Worm (Caenorhabditis elegans) whole organism, young adult: ENCODE measurements around the gene nspg-1.
A peak's percentile ranks its signal among the peaks of the same experiment; 100 is the strongest.

Source experiments
- B0035.1 ChIP-seq: sonication (generic microtip); optimal IDR thresholded peaks from 2 replicates; lab custom pipeline; 2016; ENCODE audit warnings: missing genetic modification characterization, mild to moderate bottlenecking, missing compliant biosample characterization, missing genotype, missing genetic modification reagents
- B0336.3 ChIP-seq: fragments of 200-800 bp; sonication (Bioruptor generic); IDR thresholded peaks from 2 replicates; pipeline ENCODE4 v1.3.6; 2022; ENCODE audit warnings: missing genetic modification characterization, missing compliant biosample characterization
- F39B2.1 ChIP-seq: fragments of 200-800 bp; sonication (Bioruptor generic); IDR thresholded peaks from 2 replicates; pipeline ENCODE4 v1.3.6; 2022; ENCODE audit warnings: missing genetic modification reagents, missing genetic modification characterization, missing compliant biosample characterization
- F52B5.7 ChIP-seq: sonication (generic microtip); optimal IDR thresholded peaks from 2 replicates; lab custom pipeline; 2016; ENCODE audit warnings: mild to moderate bottlenecking, missing genetic modification characterization, missing compliant biosample characterization
- K11D2.4 ChIP-seq: fragments of 200-800 bp; sonication (Bioruptor generic); IDR thresholded peaks from 2 replicates; pipeline ENCODE4 v1.3.6; 2022; ENCODE audit warnings: missing genetic modification reagents, missing genetic modification characterization, missing compliant biosample characterization
- K12H6.12 ChIP-seq: fragments of 200-800 bp; sonication (Bioruptor generic); optimal IDR thresholded peaks from 2 replicates; lab custom pipeline; 2018; ENCODE audit warnings: mild to moderate bottlenecking, missing genetic modification characterization, missing compliant biosample characterization
- Y53F4B.3 ChIP-seq: fragments of 200-800 bp; sonication (Bioruptor generic); IDR thresholded peaks from 2 replicates; pipeline ENCODE4 v1.3.6; 2022; ENCODE audit warnings: missing genetic modification reagents, missing genetic modification characterization, missing compliant biosample characterization
- Y67H2A.10 ChIP-seq: fragments of 200-800 bp; sonication (Bioruptor generic); conservative IDR thresholded peaks from 2 replicates; pipeline ENCODE4 v1.3.6; 2022; ENCODE audit warnings: missing genetic modification reagents, missing genetic modification characterization, missing compliant biosample characterization
- Y95B8A.8 ChIP-seq: fragments of 200-800 bp; sonication (Bioruptor generic); IDR thresholded peaks from 2 replicates; pipeline ENCODE4 v1.3.6; 2022; ENCODE audit warnings: missing genetic modification reagents, missing genetic modification characterization, missing compliant biosample characterization
- ZK185.1 ChIP-seq: sonication (generic microtip); optimal IDR thresholded peaks from 2 replicates; lab custom pipeline; 2016; ENCODE audit warnings: mild to moderate bottlenecking, missing genetic modification characterization, missing compliant biosample characterization; ENCODE audit not compliant: poor library complexity, severe bottlenecking
- ama-1 ChIP-seq, 3 experiments: fragments of 150-350 bp in 1 of 3; sonication (generic microtip) in 2 of 3; optimal IDR thresholded peaks; 2 replicates each; lab custom pipeline; 2014 to 2018; ENCODE audit warnings: missing biosample characterization in 2 of 3, missing genetic modification characterization in 2 of 3, missing genetic modification reagents in 2 of 3
- atf-7 ChIP-seq: sonication (generic microtip); optimal IDR thresholded peaks from 2 replicates; lab custom pipeline; 2017; ENCODE audit warnings: mild to moderate bottlenecking, missing genetic modification characterization, missing compliant biosample characterization
- attf-3 ChIP-seq: fragments of 200-800 bp; sonication (Bioruptor generic); conservative IDR thresholded peaks from 2 replicates; pipeline ENCODE4 v1.3.6; 2022; ENCODE audit warnings: missing genetic modification reagents, missing genetic modification characterization, missing compliant biosample characterization
- attf-5 ChIP-seq: fragments of 200-800 bp; sonication (Bioruptor generic); optimal IDR thresholded peaks from 2 replicates; lab custom pipeline; 2018; ENCODE audit warnings: mild to moderate bottlenecking, missing genetic modification characterization, missing compliant biosample characterization
- cebp-1 ChIP-seq, 2 experiments: fragments of 200-800 bp in 1 of 2; sonication (Bioruptor generic) in 1 of 2; sonication (generic microtip) in 1 of 2; IDR thresholded peaks in 1 of 2; optimal IDR thresholded peaks in 1 of 2; 2 replicates each; pipeline versions ENCODE4 v1.3.6 to Lab custom; 2017 to 2022; ENCODE audit warnings: missing compliant biosample characterization in 2 of 2, missing genetic modification characterization in 2 of 2, mild to moderate bottlenecking in 1 of 2, missing genetic modification reagents in 1 of 2, moderate library complexity in 1 of 2
- cebp-2 ChIP-seq: fragments of 200-800 bp; sonication (Bioruptor generic); IDR thresholded peaks from 2 replicates; pipeline ENCODE4 v1.3.6; 2022; ENCODE audit warnings: missing genetic modification characterization, missing compliant biosample characterization
- ceh-27 ChIP-seq: fragments of 200-800 bp; sonication (Bioruptor generic); optimal IDR thresholded peaks from 2 replicates; lab custom pipeline; 2018; ENCODE audit warnings: mild to moderate bottlenecking, missing genetic modification characterization, moderate library complexity, missing compliant biosample characterization
- ceh-40 ChIP-seq: fragments of 200-800 bp; sonication (Bioruptor generic); IDR thresholded peaks from 2 replicates; pipeline ENCODE4 v1.3.6; 2022; ENCODE audit warnings: missing genetic modification characterization, missing compliant biosample characterization
- chd-7 ChIP-seq: sonication (generic microtip); optimal IDR thresholded peaks from 2 replicates; lab custom pipeline; 2016; ENCODE audit warnings: mild to moderate bottlenecking, missing genetic modification characterization, moderate library complexity, missing compliant biosample characterization
- dpl-1 ChIP-seq: fragments of 150-350 bp; optimal IDR thresholded peaks from 2 replicates; lab custom pipeline; 2014; ENCODE audit warnings: missing biosample characterization, missing genetic modification reagents, missing genetic modification characterization
- egl-44 ChIP-seq: fragments of 200-800 bp; sonication (Bioruptor generic); IDR thresholded peaks from 2 replicates; pipeline ENCODE4 v1.3.6; 2022; ENCODE audit warnings: missing genetic modification reagents, missing genetic modification characterization, missing compliant biosample characterization
- egrh-3 ChIP-seq: fragments of 200-800 bp; sonication (Bioruptor generic); IDR thresholded peaks from 2 replicates; pipeline ENCODE4 v1.3.6; 2022; ENCODE audit warnings: missing genetic modification reagents, missing genetic modification characterization, missing compliant biosample characterization
- hmg-1.2 ChIP-seq: fragments of 200-800 bp; sonication (Bioruptor generic); IDR thresholded peaks from 2 replicates; pipeline ENCODE4 v1.3.6; 2022; ENCODE audit warnings: missing genetic modification reagents, missing genetic modification characterization, missing compliant biosample characterization
- let-526 ChIP-seq: fragments of 200-800 bp; sonication (Bioruptor generic); IDR thresholded peaks from 2 replicates; pipeline ENCODE4 v1.3.6; 2022; ENCODE audit warnings: missing genetic modification reagents, missing genetic modification characterization, missing compliant biosample characterization
- let-607 ChIP-seq, 2 experiments: fragments of 200-800 bp in 1 of 2; sonication (Bioruptor generic) in 1 of 2; sonication (generic microtip) in 1 of 2; optimal IDR thresholded peaks; 2 replicates each; lab custom pipeline; 2016 to 2018; ENCODE audit warnings: mild to moderate bottlenecking in 2 of 2, missing compliant biosample characterization in 2 of 2, missing genetic modification characterization in 2 of 2, moderate library complexity in 2 of 2, missing genotype in 1 of 2
- lin-26 ChIP-seq: fragments of 200-800 bp; sonication (Bioruptor generic); IDR thresholded peaks from 2 replicates; pipeline ENCODE4 v1.3.6; 2022; ENCODE audit warnings: missing genetic modification reagents, missing genetic modification characterization, missing compliant biosample characterization
- lin-35 ChIP-seq, 3 experiments: fragments of 150-350 bp in 2 of 3; sonication (generic microtip) in 1 of 3; optimal IDR thresholded peaks; 2 replicates each; lab custom pipeline; 2014 to 2018; ENCODE audit warnings: missing biosample characterization in 3 of 3, missing genetic modification characterization in 3 of 3, missing genetic modification reagents in 3 of 3
- lin-40 ChIP-seq: sonication (generic microtip); optimal IDR thresholded peaks from 2 replicates; lab custom pipeline; 2016; ENCODE audit warnings: missing genetic modification characterization, mild to moderate bottlenecking, missing compliant biosample characterization, missing genotype, missing genetic modification reagents
- lin-54 ChIP-seq: fragments of 200-800 bp; sonication (Bioruptor generic); optimal IDR thresholded peaks from 2 replicates; lab custom pipeline; 2018; ENCODE audit warnings: mild to moderate bottlenecking, missing genetic modification characterization, missing compliant biosample characterization
- madf-10 ChIP-seq: sonication (generic microtip); optimal IDR thresholded peaks from 2 replicates; lab custom pipeline; 2016; ENCODE audit warnings: mild to moderate bottlenecking, missing genetic modification characterization, missing compliant biosample characterization
- madf-8 ChIP-seq: fragments of 200-800 bp; sonication (Bioruptor generic); conservative IDR thresholded peaks from 2 replicates; pipeline ENCODE4 v1.3.6; 2022; ENCODE audit warnings: missing genetic modification reagents, missing genetic modification characterization, missing compliant biosample characterization
- mcd-1 ChIP-seq: fragments of 200-800 bp; sonication (Bioruptor generic); IDR thresholded peaks from 2 replicates; pipeline ENCODE4 v1.3.6; 2022; ENCODE audit warnings: missing genetic modification reagents, missing genetic modification characterization, missing compliant biosample characterization
- nhr-120 ChIP-seq: fragments of 200-800 bp; sonication (Bioruptor generic); IDR thresholded peaks from 2 replicates; pipeline ENCODE4 v1.3.6; 2022; ENCODE audit warnings: missing genetic modification characterization, missing compliant biosample characterization
- rcor-1 ChIP-seq: fragments of 200-800 bp; sonication (Bioruptor generic); IDR thresholded peaks from 2 replicates; pipeline ENCODE4 v1.3.6; 2022; ENCODE audit warnings: missing genetic modification reagents, missing genetic modification characterization, missing compliant biosample characterization
- rec-8 ChIP-seq, 2 experiments: sonication (generic microtip); optimal IDR thresholded peaks; 2 replicates each; lab custom pipeline; 2016; ENCODE audit warnings: mild to moderate bottlenecking in 2 of 2, missing genetic modification characterization in 2 of 2, missing genetic modification reagents in 2 of 2, missing genotype in 2 of 2, missing biosample characterization in 1 of 2, missing compliant biosample characterization in 1 of 2, moderate library complexity in 1 of 2
- rpc-1 ChIP-seq, 2 experiments: fragments of 150-350 bp in 1 of 2; sonication (generic microtip) in 1 of 2; optimal IDR thresholded peaks; 2 replicates each; lab custom pipeline; 2014 to 2018; ENCODE audit warnings: missing biosample characterization in 1 of 2, missing genetic modification characterization in 1 of 2, missing genetic modification reagents in 1 of 2, missing genotype in 1 of 2
- sea-2 ChIP-seq: fragments of 200-800 bp; sonication (Bioruptor generic); IDR thresholded peaks from 2 replicates; pipeline ENCODE4 v1.3.6; 2022; ENCODE audit warnings: missing genetic modification characterization, missing compliant biosample characterization
- snpc-4 ChIP-seq, 5 experiments: fragments of 150-350 bp in 1 of 5; sonication (generic microtip) in 4 of 5; optimal IDR thresholded peaks; 2 replicates each; lab custom pipeline; 2014 to 2018; ENCODE audit warnings: missing genetic modification characterization in 5 of 5, missing biosample characterization in 3 of 5, antibody characterized with exemption in 2 of 5, mild to moderate bottlenecking in 2 of 5, missing compliant biosample characterization in 2 of 5, missing genotype in 2 of 5, moderate library complexity in 2 of 5, missing genetic modification reagents in 1 of 5
- somi-1 ChIP-seq: fragments of 200-800 bp; sonication (Bioruptor generic); optimal IDR thresholded peaks from 2 replicates; lab custom pipeline; 2018; ENCODE audit warnings: mild to moderate bottlenecking, missing genetic modification characterization, missing compliant biosample characterization
- zfh-2 ChIP-seq: fragments of 200-800 bp; sonication (Bioruptor generic); conservative IDR thresholded peaks from 2 replicates; pipeline ENCODE4 v1.3.6; 2022; ENCODE audit warnings: missing genetic modification reagents, missing genetic modification characterization, missing compliant biosample characterization
- zim-3 ChIP-seq: sonication (generic microtip); optimal IDR thresholded peaks from 2 replicates; lab custom pipeline; 2017; ENCODE audit warnings: mild to moderate bottlenecking, missing genetic modification characterization, moderate library complexity, missing compliant biosample characterization
- ztf-18 ChIP-seq: sonication (generic microtip); optimal IDR thresholded peaks from 2 replicates; lab custom pipeline; 2016; ENCODE audit warnings: missing genotype, mild to moderate bottlenecking, missing genetic modification characterization, missing compliant biosample characterization
- ztf-25 ChIP-seq: fragments of 200-800 bp; sonication (Bioruptor generic); IDR thresholded peaks from 2 replicates; pipeline ENCODE4 v1.3.6; 2022; ENCODE audit warnings: missing genetic modification reagents, missing genetic modification characterization, missing compliant biosample characterization
- ztf-6 ChIP-seq: fragments of 200-800 bp; sonication (Bioruptor generic); IDR thresholded peaks from 2 replicates; pipeline ENCODE4 v1.3.6; 2022; ENCODE audit warnings: missing genetic modification reagents, missing genetic modification characterization, missing compliant biosample characterization

nspg-1 gene

ce11 chrV:12814481-12814882 is 53.4 kb downstream of the nspg-1 start:
- TF ChIP-seq zim-3 (tag; lab: Kevin White, UChicago) (no peak), ceh-27 (GFP tag; lab: Kevin White, UChicago) (peak; percentile 59), lin-40 (tag; lab: Kevin White, UChicago) (peak; percentile 19), K11D2.4 (GFP tag; lab: Robert Waterston, UW) (peak; percentile 58), B0336.3 (GFP tag; lab: Robert Waterston, UW) (peak; percentile 33; the same call in 1 of the 2 replicates), ZK185.1 (tag; lab: Kevin White, UChicago) (peak; percentile 36), egrh-3 (GFP tag; lab: Robert Waterston, UW) (peak; percentile 59; the same call in 1 of the 2 replicates), snpc-4 (GFP tag; optimal IDR thresholded peaks at IDR 0.05; lab: Kevin White, UChicago) (no peak), snpc-4 (tag; optimal IDR thresholded peaks at IDR 0.05; lab: Kevin White, UChicago) (peak in 3 of 4 experiments; percentile 10 to 35 (median 16)), hmg-1.2 (peak; percentile 73; the same call in 1 of the 2 replicates), K12H6.12 (tag; lab: Kevin White, UChicago) (peak; percentile 93), let-526 (GFP tag; lab: Robert Waterston, UW) (0 out of 2 replicates have a peak, but pooled peaks have one; percentile 6), Y67H2A.10 (GFP tag; lab: Robert Waterston, UW) (no peak), lin-54 (peak; percentile 4), mcd-1 (GFP tag; lab: Robert Waterston, UW) (peak; percentile 64; the same call in 1 of the 2 replicates), ztf-18 (tag; lab: Kevin White, UChicago) (peak; percentile 10), lin-35 (GFP tag; optimal IDR thresholded peaks at IDR 0.05; lab: Kevin White, UChicago) (peak in 1 of 3 experiments; percentile 47), rec-8 (tag; optimal IDR thresholded peaks at IDR 0.05; lab: Kevin White, UChicago) (no peak), ama-1 (optimal IDR thresholded peaks at IDR 0.05; lab: Kevin White, UChicago) (no peak), ama-1 (GFP tag; optimal IDR thresholded peaks at IDR 0.05; lab: Kevin White, UChicago) (no peak), egl-44 (0 out of 2 replicates have a peak, but pooled peaks have one; percentile 58), Y95B8A.8 (0 out of 2 replicates have a peak, but pooled peaks have one; percentile 37), attf-3 (no peak), chd-7 (tag; lab: Kevin White, UChicago) (peak; percentile 52), madf-10 (tag; lab: Kevin White, UChicago) (peak; percentile 81), atf-7 (tag; lab: Kevin White, UChicago) (peak; percentile 41), somi-1 (GFP tag; lab: Kevin White, UChicago) (peak; percentile 60), F52B5.7 (tag; lab: Kevin White, UChicago) (peak; percentile 31), cebp-1 (GFP tag; IDR thresholded peaks at IDR 0.05; lab: Robert Waterston, UW) (peak; percentile 49; the same call in 1 of the 2 replicates), cebp-1 (tag; optimal IDR thresholded peaks at IDR 0.05; lab: Kevin White, UChicago) (peak; percentile 78), attf-5 (GFP tag; lab: Kevin White, UChicago) (peak; percentile 65), lin-26 (GFP tag; lab: Robert Waterston, UW) (no peak), rcor-1 (GFP tag; lab: Robert Waterston, UW) (peak; percentile 53; the same call in 1 of the 2 replicates), rpc-1 (optimal IDR thresholded peaks at IDR 0.05; lab: Kevin White, UChicago) (no peak), rpc-1 (tag; optimal IDR thresholded peaks at IDR 0.05; lab: Kevin White, UChicago) (no peak)

DNA sequence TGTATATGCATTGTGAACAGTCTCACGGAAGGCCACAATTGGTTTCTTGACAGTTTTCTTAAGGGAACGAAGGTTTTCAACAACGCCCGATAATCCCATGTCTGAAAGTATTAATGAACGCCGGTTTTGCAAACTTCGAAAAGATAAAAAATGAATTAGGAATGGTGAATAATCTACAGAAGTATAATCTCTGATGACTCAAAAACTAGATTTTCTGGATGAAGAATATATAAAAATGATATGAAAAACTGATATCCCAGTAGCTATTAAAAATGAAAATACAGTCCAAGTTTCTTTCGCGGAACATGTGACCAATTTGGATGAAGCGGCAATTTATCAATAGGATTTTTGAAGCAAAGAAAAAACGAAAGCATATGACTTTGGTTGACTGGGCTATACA is 53.9 kb downstream of the nspg-1 start, which contains the start of gene ZC443.3:
TSS of gene ZC443.3 (minus strand) at position 101 of the 400 bp plus-strand sequence.
- TF ChIP-seq cebp-2 (GFP tag; lab: Robert Waterston, UW) = no peak
- TF ChIP-seq ztf-6 = no peak
- TF ChIP-seq mcd-1 (GFP tag; lab: Robert Waterston, UW) = no peak
- TF ChIP-seq cebp-1 (GFP tag; IDR thresholded peaks at IDR 0.05; lab: Robert Waterston, UW) = no peak
- no peak for TF ChIP-seq cebp-1 (tag; optimal IDR thresholded peaks at IDR 0.05; lab: Kevin White, UChicago)
- no peak for TF ChIP-seq B0035.1
- no peak for TF ChIP-seq sea-2 (GFP tag; lab: Robert Waterston, UW)
- TF ChIP-seq let-607 (tag; optimal IDR thresholded peaks at IDR 0.05; lab: Kevin White, UChicago) = no peak
- no peak for TF ChIP-seq dpl-1 (GFP tag; lab: Kevin White, UChicago)
- no peak for TF ChIP-seq lin-40 (tag; lab: Kevin White, UChicago)
- no peak for TF ChIP-seq nhr-120 (GFP tag; lab: Robert Waterston, UW)
- no peak for TF ChIP-seq egrh-3 (GFP tag; lab: Robert Waterston, UW)
- TF ChIP-seq madf-8 (GFP tag; lab: Robert Waterston, UW) = no peak
- no peak for TF ChIP-seq F39B2.1
- no peak for TF ChIP-seq zfh-2 (GFP tag; lab: Robert Waterston, UW)
- no peak for TF ChIP-seq ceh-40 (GFP tag; lab: Robert Waterston, UW)
- no peak for TF ChIP-seq ztf-25
- no peak for TF ChIP-seq Y53F4B.3
- TF ChIP-seq, all 124 proteins: peak for 0
